Worm (Caenorhabditis elegans): ENCODE measurements around the gene dnj-1.

DNA sequence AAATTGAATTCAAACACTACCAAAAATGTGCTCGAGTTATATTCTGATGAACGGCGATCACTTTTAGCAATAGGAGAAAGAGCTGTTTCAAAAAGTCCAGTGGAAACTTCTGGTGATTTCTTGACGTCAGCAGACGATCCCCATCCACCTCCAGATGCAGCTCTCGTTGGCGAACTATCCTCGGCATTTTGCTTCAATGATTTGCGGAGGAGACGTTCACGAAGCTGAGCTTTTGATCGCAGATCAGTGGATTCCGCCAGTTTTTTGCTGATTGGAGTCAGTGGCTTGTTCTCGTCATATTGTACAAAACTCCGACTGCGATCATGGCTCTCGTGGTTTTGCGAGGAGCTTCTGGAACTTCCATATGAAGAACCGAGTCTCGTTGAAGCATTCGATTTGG, 37.3 kb downstream of the dnj-1 start:
- TF ChIP-seq lin-39 (tag; optimal IDR thresholded peaks at IDR 0.05), result no peak
- no peak for TF ChIP-seq zag-1 (tag; optimal IDR thresholded peaks at IDR 0.05)
- no peak for TF ChIP-seq unc-39 (tag; optimal IDR thresholded peaks at IDR 0.05)
- TF ChIP-seq jun-1 (tag; optimal IDR thresholded peaks at IDR 0.05), result no peak
- TF ChIP-seq pha-4 (GFP tag; IDR thresholded peaks at IDR 0.05), result no peak
- TF ChIP-seq pha-4 (tag; optimal IDR thresholded peaks at IDR 0.05), result no peak
- TF ChIP-seq fos-1 (tag; optimal IDR thresholded peaks at IDR 0.05), result no peak
- TF ChIP-seq nhr-48 (tag; optimal IDR thresholded peaks at IDR 0.05), result no peak
- no peak for TF ChIP-seq daf-8 (GFP tag; IDR thresholded peaks at IDR 0.05)
- TF ChIP-seq lin-13 (GFP tag; optimal IDR thresholded peaks at IDR 0.05), result no peak
